Fruit fly (Drosophila melanogaster): ENCODE measurements around the gene CG33494.
A peak's percentile ranks its signal among the peaks of the same experiment; 100 is the strongest.

Gene CG33494

dm6 chr3R:25462642-25463317 is 32.2 kb downstream of the CG33494 start (continued):
- TF ChIP-seq Sox102F (GFP tag; optimal IDR thresholded peaks at IDR 0.05) (peak; percentile 34), CG7786 (GFP tag; optimal IDR thresholded peaks at IDR 0.05) (no peak), CG10209 (GFP tag; optimal IDR thresholded peaks at IDR 0.05) (peak; percentile 38), lola (GFP tag; optimal IDR thresholded peaks at IDR 0.05) (no peak), tgo (GFP tag; IDR thresholded peaks at IDR 0.05) (peak; percentile 63; the same call in 2 of the 3 replicates), Hr3 (GFP tag; optimal IDR thresholded peaks at IDR 0.05) (peak; percentile 0), CG7271 (tag; optimal IDR thresholded peaks at IDR 0.05) (no peak), lbe (GFP tag; optimal IDR thresholded peaks at IDR 0.05) (peak; percentile 80), jigr1 (GFP tag; IDR thresholded peaks at IDR 0.05) (no peak), CG13624 (GFP tag; optimal IDR thresholded peaks at IDR 0.05) (no peak), CG10654 (GFP tag; optimal IDR thresholded peaks at IDR 0.05) (no peak), CG10147 (GFP tag; optimal IDR thresholded peaks at IDR 0.05) (peak; percentile 45), CG34224 (GFP tag; IDR thresholded peaks at IDR 0.05; ENCODE audit: partially characterized antibody) (no peak), CG11085 (GFP tag; IDR thresholded peaks at IDR 0.05) (peak; percentile 78), stwl (tag; optimal IDR thresholded peaks at IDR 0.05) (no peak), CG12942 (GFP tag; optimal IDR thresholded peaks at IDR 0.05) (no peak), Bdp1 (GFP tag; optimal IDR thresholded peaks at IDR 0.05) (no peak), gfzf (GFP tag; optimal IDR thresholded peaks at IDR 0.05) (no peak), dysf (GFP tag; IDR thresholded peaks at IDR 0.05) (peak; percentile 61; the same call in 2 of the 3 replicates), Taf1 (GFP tag; IDR thresholded peaks at IDR 0.05) (peak; percentile 38; the same call in 1 of the 2 replicates), Sox100B (GFP tag; optimal IDR thresholded peaks at IDR 0.05) (peak; percentile 57), insv (GFP tag; optimal IDR thresholded peaks at IDR 0.05) (no peak), danr (GFP tag; IDR thresholded peaks at IDR 0.05) (no peak; the same call in 1 of the 2 replicates), CG17568 (GFP tag; optimal IDR thresholded peaks at IDR 0.05) (peak; percentile 58), shn (GFP tag; optimal IDR thresholded peaks at IDR 0.05) (no peak), ap (GFP tag; IDR thresholded peaks at IDR 0.05) (no peak), CG43689 (GFP tag; IDR thresholded peaks at IDR 0.05) (no peak; the same call in 1 of the 2 replicates), abd-A (tag; optimal IDR thresholded peaks at IDR 0.05) (peak; percentile 10), CG11723 (GFP tag; optimal IDR thresholded peaks at IDR 0.05) (no peak), sim (GFP tag; IDR thresholded peaks at IDR 0.05) (no peak), CG1792 (GFP tag; optimal IDR thresholded peaks at IDR 0.05) (no peak), CG13424 (tag; optimal IDR thresholded peaks at IDR 0.05) (peak; percentile 48), CG10267 (tag; optimal IDR thresholded peaks at IDR 0.05) (peak; percentile 26), CG16815 (GFP tag; optimal IDR thresholded peaks at IDR 0.05) (no peak), CG9797 (GFP tag; optimal IDR thresholded peaks at IDR 0.05) (no peak), CG3726 (GFP tag; IDR thresholded peaks at IDR 0.05) (no peak), Stat92E (GFP tag; optimal IDR thresholded peaks at IDR 0.05) (no peak), da (GFP tag; optimal IDR thresholded peaks at IDR 0.05) (no peak), Neu2 (GFP tag; optimal IDR thresholded peaks at IDR 0.05; ENCODE audit: borderline replicate concordance) (no peak), CG1233 (GFP tag; optimal IDR thresholded peaks at IDR 0.05) (peak; percentile 56), Side (GFP tag; optimal IDR thresholded peaks at IDR 0.05) (no peak), hb (GFP tag; IDR thresholded peaks at IDR 0.05; ENCODE audit: partially characterized antibody) (no peak), CG2116 (GFP tag; optimal IDR thresholded peaks at IDR 0.05) (no peak), fru (optimal IDR thresholded peaks at IDR 0.05) (no peak), CG17802 (tag; optimal IDR thresholded peaks at IDR 0.05) (no peak), NC2β (GFP tag; optimal IDR thresholded peaks at IDR 0.05) (no peak), HLH4C (GFP tag; IDR thresholded peaks at IDR 0.05; ENCODE audit: partially characterized antibody) (no peak), ATbp (GFP tag; optimal IDR thresholded peaks at IDR 0.05) (no peak), CG11456 (GFP tag; IDR thresholded peaks at IDR 0.05) (no peak)
